Worm (Caenorhabditis elegans) whole organism, mixed stage, embryonic: ENCODE data around the gene ugt-62.

Experiments used
- lin-13 ChIP-seq: fragments of 150-350 bp; optimal IDR thresholded peaks from 2 replicates; lab custom pipeline; 2014; ENCODE audit warnings: missing biosample characterization, missing genetic modification characterization
- mep-1 ChIP-seq: fragments of 150-350 bp; optimal IDR thresholded peaks from 2 replicates; lab custom pipeline; 2017; ENCODE audit warnings: missing biosample characterization, missing genetic modification reagents, missing genetic modification characterization, inconsistent platforms

DNA sequence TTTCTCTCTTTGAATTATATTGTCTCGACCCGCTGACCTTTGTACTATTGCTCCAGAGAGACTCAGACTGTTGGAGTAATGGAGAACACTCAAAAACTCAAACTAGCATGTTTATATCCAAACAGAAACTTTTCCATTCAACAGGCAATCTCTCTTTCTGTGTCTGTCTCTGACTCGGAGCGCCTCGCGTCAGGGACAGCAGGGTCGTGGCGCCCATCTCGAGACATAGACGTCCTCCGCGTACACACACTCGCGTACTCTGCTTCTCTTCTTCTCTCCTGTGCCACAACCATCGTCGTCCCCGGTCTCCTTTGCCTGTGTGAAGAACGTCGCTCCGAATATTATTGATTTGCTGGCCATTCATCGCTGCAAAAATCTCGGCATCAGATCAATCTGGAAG is 11.5 kb upstream of the ugt-62 start:
- TF ChIP-seq lin-13 (tag; lab: Kevin White, UChicago) (no peak), mep-1 (tag; lab: Kevin White, UChicago) (no peak)
